Worm (Caenorhabditis elegans) whole organism, L4 larva: ENCODE results near the gene srx-134.

ENCODE experiments used
- F44E2.7 ChIP-seq: fragments of 200-800 bp; sonication (Bioruptor generic); IDR thresholded peaks from 2 replicates; pipeline ENCODE4 v2.1.2; 2022; ENCODE audit warnings: missing genetic modification characterization, missing compliant biosample characterization
- ama-1 ChIP-seq: fragments of 150-350 bp; optimal IDR thresholded peaks from 2 replicates; lab custom pipeline; 2014; ENCODE audit warnings: inconsistent platforms, mixed read lengths
- ceh-82 ChIP-seq: sonication (generic microtip); optimal IDR thresholded peaks from 2 replicates; lab custom pipeline; 2017; ENCODE audit warnings: missing biosample characterization, missing genetic modification characterization
- fos-1 ChIP-seq: fragments of 150-350 bp; optimal IDR thresholded peaks from 2 replicates; lab custom pipeline; 2014; ENCODE audit warnings: missing biosample characterization, missing genetic modification characterization
- lin-1 ChIP-seq: fragments of 200-800 bp; sonication (Bioruptor generic); IDR thresholded peaks from 2 replicates; pipeline ENCODE4 v1.3.6; 2022; ENCODE audit warnings: missing genetic modification reagents, missing genetic modification characterization, missing compliant biosample characterization
- nhr-111 ChIP-seq: fragments of 200-800 bp; sonication (Bioruptor generic); optimal IDR thresholded peaks from 2 replicates; lab custom pipeline; 2018; ENCODE audit warnings: mild to moderate bottlenecking, missing genetic modification characterization, missing compliant biosample characterization
- pha-4 ChIP-seq, 2 experiments: fragments of 150-350 bp in 1 of 2; fragments of 200-800 bp in 1 of 2; sonication (Bioruptor generic) in 1 of 2; IDR thresholded peaks in 1 of 2; optimal IDR thresholded peaks in 1 of 2; 2 replicates each; pipeline versions ENCODE4 v1.3.6 to Lab custom; 2014 to 2022; ENCODE audit warnings: missing genetic modification characterization in 2 of 2, missing genetic modification reagents in 2 of 2, missing biosample characterization in 1 of 2, missing compliant biosample characterization in 1 of 2
- pqm-1 ChIP-seq: sonication (generic microtip); optimal IDR thresholded peaks from 2 replicates; lab custom pipeline; 2017; ENCODE audit warnings: missing biosample characterization, missing genetic modification characterization
- snpc-4 ChIP-seq: fragments of 150-350 bp; optimal IDR thresholded peaks from 2 replicates; lab custom pipeline; 2014; ENCODE audit warnings: missing biosample characterization, missing genetic modification characterization
- spr-1 ChIP-seq: sonication (generic microtip); optimal IDR thresholded peaks from 2 replicates; lab custom pipeline; 2016; ENCODE audit warnings: mild to moderate bottlenecking, missing genetic modification characterization, missing compliant biosample characterization
- spr-3 ChIP-seq: fragments of 200-800 bp; sonication (Bioruptor generic); optimal IDR thresholded peaks from 2 replicates; lab custom pipeline; 2018; ENCODE audit warnings: mild to moderate bottlenecking, missing genetic modification characterization, missing compliant biosample characterization
- unc-39 ChIP-seq: sonication (generic microtip); optimal IDR thresholded peaks from 2 replicates; lab custom pipeline; 2017; ENCODE audit warnings: missing biosample characterization, missing genetic modification characterization
- zag-1 ChIP-seq: fragments of 150-350 bp; optimal IDR thresholded peaks from 2 replicates; lab custom pipeline; 2014; ENCODE audit warnings: missing biosample characterization, missing genetic modification characterization

DNA sequence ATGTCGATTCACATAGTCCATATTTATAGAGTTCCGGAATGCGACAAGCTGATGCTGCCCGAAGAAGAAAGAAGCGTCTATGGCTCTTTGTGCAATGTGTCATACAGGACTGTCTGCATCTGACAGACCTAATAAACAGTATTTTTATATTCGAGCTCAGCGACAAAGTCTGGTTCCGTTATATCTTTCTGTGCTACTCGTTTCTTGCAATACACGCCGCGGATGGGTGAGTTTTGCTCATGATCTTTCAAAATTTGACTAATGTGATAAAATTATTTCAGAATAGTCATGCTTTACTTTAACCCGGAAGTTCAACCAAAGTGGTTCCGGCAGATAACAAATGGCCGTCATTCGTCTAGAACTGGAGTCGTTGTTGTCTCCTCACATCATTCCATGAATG is 7.4 kb upstream of the srx-134 start:
- TF ChIP-seq zag-1 (no peak), pqm-1 (tag; lab: Kevin White, UChicago) (no peak), lin-1 (GFP tag; lab: Robert Waterston, UW) (no peak), fos-1 (tag; lab: Kevin White, UChicago) (no peak), F44E2.7 (GFP tag; lab: Robert Waterston, UW) (no peak), unc-39 (tag; lab: Kevin White, UChicago) (no peak), spr-3 (GFP tag; lab: Kevin White, UChicago) (no peak), nhr-111 (GFP tag; lab: Kevin White, UChicago) (no peak), ama-1 (no peak), snpc-4 (no peak), spr-1 (tag; lab: Kevin White, UChicago) (no peak), pha-4 (GFP tag; IDR thresholded peaks at IDR 0.05; lab: Robert Waterston, UW) (no peak), pha-4 (tag; optimal IDR thresholded peaks at IDR 0.05; lab: Kevin White, UChicago) (no peak), ceh-82 (tag; lab: Kevin White, UChicago) (no peak)
